Worm (Caenorhabditis elegans) whole organism, L2 larva: ENCODE data around the gene C28D4.5.

Experiments used
- blmp-1 ChIP-seq: sonication (generic microtip); optimal IDR thresholded peaks from 2 replicates; lab custom pipeline; 2017; ENCODE audit warnings: missing genetic modification characterization, mild to moderate bottlenecking, missing compliant biosample characterization, antibody characterized with exemption, moderate library complexity; ENCODE audit not compliant: insufficient read depth
- nhr-12 ChIP-seq: fragments of 150-350 bp; optimal IDR thresholded peaks from 2 replicates; lab custom pipeline; 2014; ENCODE audit warnings: missing biosample characterization, missing genetic modification characterization

ce11 chrIV:9709205-9709604 is 37.5 kb downstream of the C28D4.5 start, which contains the start of gene ant-1.3:
- TF ChIP-seq blmp-1 (no peak), nhr-12 (tag; lab: Kevin White, UChicago) (no peak)
